Worm (Caenorhabditis elegans): ENCODE measurements around the gene mrps-9.

DNA sequence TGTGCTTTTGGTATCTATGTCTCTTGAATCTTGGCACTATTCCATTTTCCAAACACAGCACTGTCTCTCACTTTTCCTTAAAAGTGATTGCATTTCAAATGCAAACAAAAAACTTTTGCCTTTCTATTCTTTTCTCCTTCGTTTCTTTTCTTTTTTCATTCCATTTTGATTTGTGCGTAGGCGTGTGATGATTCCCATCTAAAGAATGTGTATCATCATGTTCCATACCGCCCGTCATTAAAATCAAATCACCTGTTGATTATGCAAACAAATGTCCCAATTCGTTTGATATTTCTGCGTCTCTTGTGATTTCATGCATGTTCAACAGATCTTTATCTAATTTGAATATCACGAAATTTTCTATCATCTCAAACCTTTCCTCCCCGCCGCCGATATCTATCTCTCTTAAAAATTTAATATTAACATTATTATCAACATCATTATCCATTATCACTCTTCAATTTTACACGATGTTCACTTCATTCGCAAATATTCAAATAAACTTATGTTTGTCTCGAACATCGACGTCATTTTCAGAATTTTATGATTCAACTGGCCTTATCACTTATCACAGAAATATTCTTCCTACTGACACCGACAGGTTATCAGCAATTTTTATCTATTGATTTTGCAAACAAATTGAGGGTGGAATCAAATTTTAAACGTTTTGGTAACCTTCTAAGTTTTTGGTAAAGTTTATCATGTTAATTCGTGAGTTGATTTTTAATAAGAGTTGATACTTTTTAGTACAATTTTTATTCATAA is 25.6 kb downstream of the mrps-9 start:
- no peak for TF ChIP-seq tab-1 (GFP tag; IDR thresholded peaks at IDR 0.05)
- no peak for TF ChIP-seq klf-2 (GFP tag; conservative IDR thresholded peaks at IDR 0.05)

All from whole organism, midembryonic.